Worm (Caenorhabditis elegans) whole organism, midembryonic: ENCODE results near the gene BE0003N10.1.

Experiments used
- T22C8.4 ChIP-seq: fragments of 200-800 bp; sonication (Bioruptor generic); IDR thresholded peaks from 2 replicates; pipeline ENCODE4 v1.3.6; 2022; ENCODE audit warnings: missing genetic modification characterization, missing compliant biosample characterization
- cog-1 ChIP-seq: sonication (generic microtip); optimal IDR thresholded peaks from 2 replicates; lab custom pipeline; 2016; ENCODE audit warnings: missing genetic modification characterization, missing compliant biosample characterization
- flt-1 ChIP-seq: fragments of 200-800 bp; sonication (Bioruptor generic); IDR thresholded peaks from 2 replicates; pipeline ENCODE4 v1.3.6; 2022; ENCODE audit warnings: missing genetic modification characterization, missing compliant biosample characterization
- klf-2 ChIP-seq: fragments of 200-800 bp; sonication (Bioruptor generic); conservative IDR thresholded peaks from 2 replicates; pipeline ENCODE4 v1.3.6; 2022; ENCODE audit warnings: missing genetic modification reagents, missing genetic modification characterization, missing compliant biosample characterization
- med-1 ChIP-seq: sonication (generic microtip); optimal IDR thresholded peaks from 2 replicates; lab custom pipeline; 2017; ENCODE audit warnings: missing genetic modification characterization, mild to moderate bottlenecking, missing compliant biosample characterization, antibody characterized with exemption, missing genetic modification reagents; ENCODE audit not compliant: insufficient read depth
- ref-1 ChIP-seq: fragments of 200-800 bp; sonication (Bioruptor generic); conservative IDR thresholded peaks from 2 replicates; pipeline ENCODE4 v1.3.6; 2022; ENCODE audit warnings: missing genetic modification reagents, missing genetic modification characterization, missing compliant biosample characterization
- tab-1 ChIP-seq: fragments of 200-800 bp; sonication (Bioruptor generic); IDR thresholded peaks from 2 replicates; pipeline ENCODE4 v1.3.6; 2022; ENCODE audit warnings: missing genetic modification characterization, missing compliant biosample characterization
- ztf-23 ChIP-seq: fragments of 200-800 bp; sonication (Bioruptor generic); IDR thresholded peaks from 2 replicates; pipeline ENCODE4 v1.3.6; 2022; ENCODE audit warnings: missing genetic modification reagents, missing genetic modification characterization, missing compliant biosample characterization
- ztf-29 ChIP-seq: fragments of 200-800 bp; sonication (Bioruptor generic); IDR thresholded peaks from 2 replicates; pipeline ENCODE4 v1.3.6; 2022; ENCODE audit warnings: missing genetic modification reagents, missing genetic modification characterization, missing compliant biosample characterization

BE0003N10.1 gene

ce11 chrIII:1037173-1037572, at the start of gene BE0003N10.1, which contains the start of gene chin-1:
TSS of gene BE0003N10.1 (plus strand) at chrIII:1037492.
TSS of gene chin-1 (minus strand) at chrIII:1037212.
- TF ChIP-seq flt-1 (no peak), klf-2 (GFP tag; lab: Robert Waterston, UW) (no peak), tab-1 (GFP tag; lab: Robert Waterston, UW) (no peak), cog-1 (no peak), ztf-23 (GFP tag; lab: Robert Waterston, UW) (no peak), ztf-29 (GFP tag; lab: Robert Waterston, UW) (no peak), T22C8.4 (GFP tag; lab: Robert Waterston, UW) (no peak), ref-1 (GFP tag; lab: Robert Waterston, UW) (no peak), med-1 (GFP tag; lab: Kevin White, UChicago) (no peak)

- TF ChIP-seq klf-2 (GFP tag; lab: Robert Waterston, UW) (no peak), ztf-23 (GFP tag; lab: Robert Waterston, UW) (no peak), ztf-29 (GFP tag; lab: Robert Waterston, UW) (no peak), ref-1 (GFP tag; lab: Robert Waterston, UW) (no peak), flt-1 (no peak), tab-1 (GFP tag; lab: Robert Waterston, UW) (no peak), T22C8.4 (GFP tag; lab: Robert Waterston, UW) (no peak), med-1 (GFP tag; lab: Kevin White, UChicago) (no peak), cog-1 (no peak)
These were observed 47.7 kb upstream of the BE0003N10.1 start for ce11 chrIII:989558-989957.

DNA sequence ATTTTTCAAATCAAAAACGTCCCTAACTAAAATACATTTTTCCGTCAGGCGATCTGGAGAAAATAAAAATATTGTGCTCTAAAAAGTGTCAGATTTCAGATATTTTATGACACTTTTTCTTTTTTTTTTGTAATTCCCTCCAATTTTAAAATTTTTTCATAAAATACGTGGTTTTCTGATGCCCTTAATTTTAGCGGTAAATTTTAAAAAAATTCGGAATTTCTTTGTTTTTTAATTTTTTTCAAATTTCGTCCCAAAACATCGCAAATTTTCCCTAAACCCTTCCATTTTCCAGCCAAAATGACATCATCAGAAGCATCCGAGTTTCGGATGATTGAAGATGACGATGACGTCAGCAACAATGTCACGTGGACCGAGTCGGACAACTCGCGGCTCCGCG, 45.7 kb upstream of the BE0003N10.1 start, which contains the start of gene trp-2:
Gene trp-2, plus strand, starts transcription at position 301 of the 400 bp plus-strand sequence.
- no peak for TF ChIP-seq T22C8.4 (GFP tag; lab: Robert Waterston, UW)
- TF ChIP-seq ref-1 (GFP tag; lab: Robert Waterston, UW) = no peak
- no peak for TF ChIP-seq cog-1
- TF ChIP-seq klf-2 (GFP tag; lab: Robert Waterston, UW) = no peak
- TF ChIP-seq tab-1 (GFP tag; lab: Robert Waterston, UW) = no peak
- TF ChIP-seq ztf-23 (GFP tag; lab: Robert Waterston, UW) = no peak
- no peak for TF ChIP-seq ztf-29 (GFP tag; lab: Robert Waterston, UW)
- TF ChIP-seq med-1 (GFP tag; lab: Kevin White, UChicago) = no peak
- TF ChIP-seq flt-1 = no peak

DNA sequence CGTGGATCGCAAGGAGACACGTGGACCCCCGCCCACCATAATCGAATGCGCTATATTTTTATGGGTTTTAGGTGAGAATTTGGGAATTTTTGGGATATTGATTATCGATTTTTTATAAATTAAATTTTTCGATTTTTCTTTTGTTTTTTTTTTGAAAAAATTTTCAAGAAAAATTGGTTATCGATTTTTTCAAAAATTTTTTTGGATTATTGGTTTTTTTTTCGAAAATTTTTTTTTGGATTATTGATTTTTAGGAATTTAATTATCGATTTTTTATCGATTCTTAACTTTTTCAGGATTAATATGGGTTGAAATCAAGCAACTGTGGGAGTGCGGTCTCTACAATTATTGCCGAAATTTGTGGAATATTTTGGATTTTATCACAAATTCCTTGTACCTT, 40.7 kb upstream of the BE0003N10.1 start:
- TF ChIP-seq T22C8.4 (GFP tag; lab: Robert Waterston, UW) (peak; percentile 75), ztf-23 (GFP tag; lab: Robert Waterston, UW) (no peak)

DNA sequence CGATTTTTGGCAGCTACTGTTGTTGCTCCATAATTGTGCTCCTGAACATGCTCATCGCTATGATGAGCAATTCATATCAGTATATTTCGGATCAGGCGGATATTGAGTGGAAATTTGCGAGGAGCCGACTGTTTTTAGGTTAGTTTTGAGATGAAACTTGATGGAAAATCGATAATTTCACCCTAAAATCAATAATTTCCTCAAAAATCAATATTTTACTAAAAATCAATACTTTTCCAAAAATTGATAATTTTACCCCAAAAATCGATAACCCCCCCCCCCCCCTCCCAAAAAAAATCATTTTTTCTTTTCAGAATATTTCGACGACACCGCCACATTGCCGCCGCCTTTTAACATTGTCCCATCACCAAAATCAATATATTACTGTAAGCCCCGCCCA, 38.4 kb upstream of the BE0003N10.1 start:
- TF ChIP-seq ztf-23 (GFP tag; lab: Robert Waterston, UW) (no peak), T22C8.4 (GFP tag; lab: Robert Waterston, UW) (peak; percentile 60)

- TF ChIP-seq T22C8.4 (GFP tag; lab: Robert Waterston, UW) = no peak
- TF ChIP-seq tab-1 (GFP tag; lab: Robert Waterston, UW) = no peak
- TF ChIP-seq klf-2 (GFP tag; lab: Robert Waterston, UW) = no peak
- TF ChIP-seq cog-1 = no peak
- no peak for TF ChIP-seq ref-1 (GFP tag; lab: Robert Waterston, UW)
- TF ChIP-seq ztf-29 (GFP tag; lab: Robert Waterston, UW) = no peak
- TF ChIP-seq ztf-23 (GFP tag; lab: Robert Waterston, UW) = no peak
- no peak for TF ChIP-seq med-1 (GFP tag; lab: Kevin White, UChicago)
- no peak for TF ChIP-seq flt-1
These were observed 36.0 kb upstream of the BE0003N10.1 start, which contains the start of gene R06B10.7 for ce11 chrIII:1001297-1001696. TSS of gene R06B10.7 (minus strand) at chrIII:1001397.

DNA sequence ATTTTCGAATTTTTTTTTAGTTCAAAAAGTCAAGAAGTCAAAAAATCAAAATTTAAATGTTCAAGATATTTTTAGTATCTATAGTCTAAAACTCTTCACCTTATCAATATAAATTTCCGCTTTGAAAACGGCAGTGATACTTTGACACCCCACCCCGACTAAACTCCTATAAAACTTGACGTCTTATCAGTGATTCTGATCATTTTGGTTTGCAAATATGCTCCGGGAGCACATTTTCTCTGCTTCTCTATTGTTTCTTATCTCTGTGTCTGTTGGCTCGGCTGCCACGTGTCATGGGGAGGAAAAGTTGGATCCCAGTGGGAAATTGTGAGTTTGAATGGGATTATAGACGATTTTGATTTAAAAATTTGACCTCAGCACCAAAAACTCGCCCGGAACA, 34.8 kb upstream of the BE0003N10.1 start, which contains the start of gene clec-150:
Gene clec-150, plus strand, starts transcription at position 198 of the 400 bp plus-strand sequence.
- TF ChIP-seq cog-1 (no peak), T22C8.4 (GFP tag; lab: Robert Waterston, UW) (no peak), klf-2 (GFP tag; lab: Robert Waterston, UW) (no peak), ztf-23 (GFP tag; lab: Robert Waterston, UW) (no peak), ztf-29 (GFP tag; lab: Robert Waterston, UW) (no peak), flt-1 (no peak), tab-1 (GFP tag; lab: Robert Waterston, UW) (no peak), med-1 (GFP tag; lab: Kevin White, UChicago) (no peak), ref-1 (GFP tag; lab: Robert Waterston, UW) (no peak)

ce11 chrIII:1004464-1004863, 32.8 kb upstream of the BE0003N10.1 start:
- TF ChIP-seq flt-1 (no peak), tab-1 (GFP tag; lab: Robert Waterston, UW) (no peak), ref-1 (GFP tag; lab: Robert Waterston, UW) (no peak), med-1 (GFP tag; lab: Kevin White, UChicago) (no peak), T22C8.4 (GFP tag; lab: Robert Waterston, UW) (no peak), cog-1 (no peak)

DNA sequence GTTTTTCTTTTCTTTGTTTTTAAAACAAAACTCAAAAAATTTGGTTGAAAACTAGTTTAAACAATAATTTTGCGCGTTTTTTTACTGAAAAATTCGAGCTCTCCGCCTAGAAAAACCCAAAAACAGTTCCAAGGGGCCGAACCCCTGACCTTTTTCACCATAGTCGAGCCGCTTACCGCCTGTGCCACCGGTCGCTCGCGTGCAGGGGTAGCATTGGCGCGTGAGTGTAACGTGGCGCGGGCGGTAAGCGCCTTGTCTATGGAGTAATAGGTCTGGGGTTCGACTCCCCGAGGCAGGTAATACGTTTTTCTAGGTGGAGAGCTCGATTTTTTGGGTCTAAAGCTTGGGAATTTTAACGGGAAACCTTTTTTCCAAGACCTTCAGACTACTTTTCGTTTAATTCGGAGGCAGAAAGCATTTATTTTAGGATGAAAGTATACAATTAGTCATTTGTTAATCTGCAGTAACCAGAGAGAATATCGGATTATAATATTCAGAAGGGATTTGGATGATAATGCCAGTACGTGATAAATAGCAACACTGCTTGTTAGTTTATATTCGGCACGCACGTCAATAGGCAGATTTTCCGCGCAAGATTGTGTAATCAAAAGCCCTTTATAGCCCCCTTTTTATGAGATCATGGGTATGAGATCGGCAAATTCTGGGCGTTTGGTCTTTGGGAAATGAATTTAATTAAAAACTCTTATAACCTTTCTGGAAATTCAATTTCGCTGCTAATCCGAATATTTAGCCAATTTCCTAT, 30.0 kb upstream of the BE0003N10.1 start:
- TF ChIP-seq ref-1 (GFP tag; lab: Robert Waterston, UW) (no peak), flt-1 (no peak), ztf-29 (GFP tag; lab: Robert Waterston, UW) (no peak), tab-1 (GFP tag; lab: Robert Waterston, UW) (no peak), T22C8.4 (GFP tag; lab: Robert Waterston, UW) (no peak), cog-1 (no peak), ztf-23 (GFP tag; lab: Robert Waterston, UW) (no peak), klf-2 (GFP tag; lab: Robert Waterston, UW) (no peak), med-1 (GFP tag; lab: Kevin White, UChicago) (no peak)
